Fruit fly (Drosophila melanogaster): Measurements from ENCODE around the gene CG13999.

CG13999 gene

DNA sequence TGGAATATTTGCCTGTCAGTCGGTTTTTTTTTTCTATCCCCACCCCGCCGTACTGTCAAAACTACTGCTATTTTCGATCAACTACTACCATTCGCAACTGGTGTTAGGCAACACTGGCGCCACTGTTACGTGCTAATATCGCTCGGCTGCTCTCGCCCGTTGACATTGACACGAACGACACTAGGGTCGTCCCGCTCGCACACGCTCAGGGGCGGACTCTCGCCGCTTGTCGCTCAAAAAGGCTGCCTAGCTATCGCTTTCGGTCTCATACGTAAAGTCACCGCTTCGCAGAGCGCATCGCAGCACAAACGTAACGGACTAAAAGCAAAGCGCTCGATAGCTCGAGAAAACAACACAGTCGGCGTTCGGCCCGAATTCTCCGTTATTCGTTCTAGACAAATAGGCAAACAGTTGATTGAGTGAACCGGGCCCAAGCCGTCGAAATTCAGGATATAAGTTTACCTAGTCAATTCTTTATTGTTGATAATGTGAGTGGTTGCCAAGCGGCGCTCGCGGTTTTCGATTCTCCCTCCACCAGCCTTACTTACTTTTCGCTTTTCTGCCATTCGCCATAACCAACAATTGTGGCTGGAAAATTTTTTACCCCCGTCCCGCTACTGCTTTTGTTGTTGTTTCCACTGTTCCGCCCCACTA lies 26.2 kb upstream of the CG13999 start (continued):
- TF ChIP-seq Blimp-1 (GFP tag; optimal IDR thresholded peaks at IDR 0.05) (no peak), tx (GFP tag; optimal IDR thresholded peaks at IDR 0.05) (peak; percentile 4), Ravus (GFP tag; IDR thresholded peaks at IDR 0.05) (no peak), D19B (GFP tag; optimal IDR thresholded peaks at IDR 0.05) (no peak), ERR (GFP tag; optimal IDR thresholded peaks at IDR 0.05) (peak; percentile 53), ap (GFP tag; IDR thresholded peaks at IDR 0.05) (no peak), CG10431 (GFP tag; optimal IDR thresholded peaks at IDR 0.05) (peak; percentile 34), CG8944 (GFP tag; optimal IDR thresholded peaks at IDR 0.05) (no peak), H2.0 (GFP tag; IDR thresholded peaks at IDR 0.05) (no peak), emc (GFP tag; optimal IDR thresholded peaks at IDR 0.05) (no peak), CG1529 (GFP tag; optimal IDR thresholded peaks at IDR 0.05) (no peak), CG3995 (GFP tag; optimal IDR thresholded peaks at IDR 0.05) (peak; percentile 91), gcm2 (GFP tag; optimal IDR thresholded peaks at IDR 0.05) (no peak), CG31441 (GFP tag; IDR thresholded peaks at IDR 0.05) (no peak), MTF-1 (GFP tag; optimal IDR thresholded peaks at IDR 0.05; ENCODE audit: borderline replicate concordance) (no peak), Ets97D (GFP tag; optimal IDR thresholded peaks at IDR 0.05) (peak; percentile 3), NC2α (GFP tag; optimal IDR thresholded peaks at IDR 0.05) (no peak), CG6272 (GFP tag; IDR thresholded peaks at IDR 0.05) (no peak), CG8388 (GFP tag; optimal IDR thresholded peaks at IDR 0.05) (no peak), hth (optimal IDR thresholded peaks at IDR 0.05) (no peak), CG13775 (GFP tag; optimal IDR thresholded peaks at IDR 0.05) (no peak), Hr39 (optimal IDR thresholded peaks at IDR 0.05) (no peak), CG18011 (GFP tag; optimal IDR thresholded peaks at IDR 0.05) (no peak), Mad (GFP tag; optimal IDR thresholded peaks at IDR 0.05) (no peak), usp (GFP tag; optimal IDR thresholded peaks at IDR 0.05) (no peak), B-H2 (GFP tag; optimal IDR thresholded peaks at IDR 0.05) (peak; percentile 54), Hsf (GFP tag; optimal IDR thresholded peaks at IDR 0.05) (peak; percentile 12), CG2712 (tag; optimal IDR thresholded peaks at IDR 0.05) (peak; percentile 42), Mrtf (GFP tag; IDR thresholded peaks at IDR 0.05) (no peak), sisA (GFP tag; IDR thresholded peaks at IDR 0.05) (no peak), Lpt (GFP tag; optimal IDR thresholded peaks at IDR 0.05) (no peak), unc-4 (GFP tag; IDR thresholded peaks at IDR 0.05; ENCODE audit: partially characterized antibody) (no peak), Jarid2 (GFP tag; optimal IDR thresholded peaks at IDR 0.05) (peak; percentile 45), Deaf1 (tag; optimal IDR thresholded peaks at IDR 0.05) (peak; percentile 72), CkIIα-i1 (GFP tag; IDR thresholded peaks at IDR 0.05) (no peak), CG11560 (tag; IDR thresholded peaks at IDR 0.05) (no peak), trem (tag; optimal IDR thresholded peaks at IDR 0.05) (peak; percentile 27), CG4820 (GFP tag; optimal IDR thresholded peaks at IDR 0.05) (no peak), CG14050 (GFP tag; IDR thresholded peaks at IDR 0.05) (no peak), Eip74EF (GFP tag; optimal IDR thresholded peaks at IDR 0.05) (peak in 1 of 2 experiments; percentile 41), dm (GFP tag; optimal IDR thresholded peaks at IDR 0.05) (no peak), CG4360 (GFP tag; IDR thresholded peaks at IDR 0.05) (no peak), CG10147 (GFP tag; optimal IDR thresholded peaks at IDR 0.05) (no peak), CG12104 (GFP tag; optimal IDR thresholded peaks at IDR 0.05) (no peak), ab (GFP tag; optimal IDR thresholded peaks at IDR 0.05) (no peak), CG11093 (GFP tag; IDR thresholded peaks at IDR 0.05) (no peak), ken (GFP tag; IDR thresholded peaks at IDR 0.05) (no peak), CG1024 (GFP tag; IDR thresholded peaks at IDR 0.05) (no peak), otp (GFP tag; IDR thresholded peaks at IDR 0.05) (no peak), CG2199 (GFP tag; IDR thresholded peaks at IDR 0.05) (no peak), exex (tag; optimal IDR thresholded peaks at IDR 0.05) (peak; percentile 4), Adf1 (GFP tag; IDR thresholded peaks at IDR 0.05) (no peak), CG16815 (GFP tag; optimal IDR thresholded peaks at IDR 0.05) (no peak)
